Worm (Caenorhabditis elegans): Measurements from ENCODE around the gene C28A5.6.

DNA sequence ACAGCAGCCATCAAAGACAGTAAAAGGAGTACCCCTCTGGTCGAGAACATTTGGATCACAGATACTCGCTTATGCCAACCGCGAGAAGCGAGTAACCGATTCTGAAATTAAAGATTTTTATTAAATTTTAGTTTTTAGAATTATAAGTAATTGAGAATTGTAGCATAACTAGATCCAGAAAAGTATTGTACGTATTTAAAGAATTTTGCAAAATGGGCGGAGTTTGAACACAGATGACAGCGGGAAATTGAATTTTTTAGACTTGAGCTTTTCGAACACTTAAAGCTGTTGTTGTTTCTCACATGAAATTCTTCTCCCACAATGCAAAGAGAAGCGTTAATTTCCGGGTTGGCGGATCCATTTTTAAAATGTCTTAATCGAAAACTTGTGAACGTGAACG, 48.2 kb upstream of the C28A5.6 start, which contains the start of gene ins-17:
- TF ChIP-seq lin-15B (tag; optimal IDR thresholded peaks at IDR 0.05): no peak
- TF ChIP-seq nhr-11 (tag; optimal IDR thresholded peaks at IDR 0.05): no peak
- TF ChIP-seq ama-1 (optimal IDR thresholded peaks at IDR 0.05): no peak
- TF ChIP-seq aly-2 (tag; optimal IDR thresholded peaks at IDR 0.05): no peak
- no peak for TF ChIP-seq snpc-4 (tag; optimal IDR thresholded peaks at IDR 0.05)
- TF ChIP-seq nhr-77 (tag; optimal IDR thresholded peaks at IDR 0.05): no peak
- no peak for TF ChIP-seq unc-62 (GFP tag; optimal IDR thresholded peaks at IDR 0.05)
- no peak for TF ChIP-seq nhr-76 (tag; optimal IDR thresholded peaks at IDR 0.05)
- TF ChIP-seq nhr-25 (tag; optimal IDR thresholded peaks at IDR 0.05): no peak
